Fruit fly (Drosophila melanogaster) Kc167 (cell line): ENCODE results near the gene CG32708.

Source experiments
- h ChIP-seq: fragments of >200 bp; optimal IDR thresholded peaks from 3 replicates; lab custom pipeline; 2018; ENCODE audit warnings: missing external identifiers
- insv ChIP-seq: fragments of >200 bp; optimal IDR thresholded peaks from 3 replicates; lab custom pipeline; 2018; ENCODE audit warnings: missing external identifiers

DNA sequence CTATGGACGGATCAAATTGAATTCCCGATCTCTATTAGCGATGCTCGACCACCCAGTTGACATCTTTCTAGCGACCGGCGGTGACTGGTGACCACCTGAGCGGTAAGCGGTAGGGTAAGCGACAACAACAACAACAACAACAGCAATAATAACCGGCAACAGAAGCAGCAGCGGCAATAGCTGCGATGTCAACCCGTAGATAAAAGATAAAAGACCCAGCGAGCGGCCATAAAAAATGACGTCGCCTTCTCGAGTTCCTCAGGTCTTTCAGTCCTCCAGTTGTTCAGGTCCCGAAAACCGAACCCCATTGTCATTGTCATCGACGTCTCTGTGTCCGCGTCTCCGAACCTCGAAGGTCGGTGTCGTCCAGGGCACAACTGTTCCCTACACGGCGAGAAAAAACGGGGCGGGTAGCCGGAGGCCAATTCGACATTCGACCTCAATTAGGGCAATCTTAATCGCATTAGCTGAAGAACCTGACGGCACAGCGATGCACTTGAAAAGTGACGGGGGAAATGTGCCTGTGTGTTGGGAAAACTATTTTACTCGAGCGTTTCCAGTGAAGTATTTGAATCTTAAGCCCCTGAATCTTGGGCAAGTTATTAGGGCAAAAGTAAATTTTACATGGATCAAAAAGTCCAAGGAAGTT is 47.0 kb downstream of the CG32708 start:
- TF ChIP-seq insv (lab: Kevin White, UChicago) (no peak), h (lab: Kevin White, UChicago) (no peak)
